Worm (Caenorhabditis elegans): ENCODE results near the gene igeg-2.

DNA sequence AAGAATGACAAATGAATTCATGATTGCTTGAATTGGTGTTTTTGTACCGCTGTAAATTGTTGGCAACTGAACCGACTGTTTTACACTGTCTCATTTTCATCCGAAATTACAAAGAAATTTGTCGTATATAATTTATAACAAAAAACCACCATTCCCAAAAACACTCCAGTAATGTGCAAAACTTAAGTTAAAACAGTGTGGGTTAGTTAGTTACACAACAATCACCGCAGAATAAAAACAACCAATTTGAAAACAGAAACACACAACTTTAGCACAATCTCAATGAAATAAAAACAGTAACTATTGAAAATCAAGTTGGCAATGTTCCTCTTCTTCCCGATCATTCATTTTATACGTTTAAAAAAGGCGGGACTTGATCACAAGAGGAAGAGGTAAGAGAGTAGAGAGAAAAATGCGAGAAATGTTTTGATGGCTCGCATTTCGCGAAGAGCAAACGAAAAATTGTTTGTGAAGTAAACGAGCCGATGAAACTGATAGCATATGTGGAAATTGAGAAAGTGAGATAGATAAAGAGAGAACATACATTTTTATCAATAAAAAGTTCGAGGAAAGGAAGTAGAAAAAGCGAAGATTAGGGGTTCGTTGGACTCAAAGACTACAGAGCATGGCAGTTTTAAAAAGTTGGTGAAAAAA lies 38.6 kb downstream of the igeg-2 start, which contains the start of gene F08B12.4:
- TF ChIP-seq ceh-82 (tag; optimal IDR thresholded peaks at IDR 0.05) (no peak), nhr-77 (tag; optimal IDR thresholded peaks at IDR 0.05) (peak; percentile 56)

Data from whole organism, L4 larva.